Fruit fly (Drosophila melanogaster) whole organism, embryonic: ENCODE results near the gene CG8135.

Source experiments
- B-H1 ChIP-seq: fragments of 200-800 bp; sonication (Bioruptor generic); IDR thresholded peaks from 3 replicates; pipeline ENCODE4 v1.3.6; 2022; ENCODE audit warnings: missing biosample characterization, missing genetic modification characterization
- CG10543 ChIP-seq: fragments of 200-800 bp; sonication (Bioruptor generic); optimal IDR thresholded peaks from 3 replicates; lab custom pipeline; 2017; ENCODE audit warnings: missing biosample characterization, mild to moderate bottlenecking, missing genetic modification characterization, moderate library complexity
- CG15269 ChIP-seq: fragments of 200-800 bp; sonication (Bioruptor generic); optimal IDR thresholded peaks from 2 replicates; lab custom pipeline; 2018; ENCODE audit warnings: missing biosample characterization, mild to moderate bottlenecking, missing genetic modification characterization, moderate library complexity
- CG1647 ChIP-seq: fragments of 200-800 bp; sonication (Bioruptor generic); optimal IDR thresholded peaks from 3 replicates; lab custom pipeline; 2016; ENCODE audit warnings: missing biosample characterization, missing genetic modification characterization
- CG16863 ChIP-seq: fragments of 200-800 bp; sonication (Bioruptor generic); optimal IDR thresholded peaks from 3 replicates; lab custom pipeline; 2016; ENCODE audit warnings: missing biosample characterization, missing genetic modification characterization
- CG18011 ChIP-seq: fragments of 200-800 bp; sonication (Bioruptor generic); optimal IDR thresholded peaks from 2 replicates; lab custom pipeline; 2017; ENCODE audit warnings: missing biosample characterization, missing genetic modification characterization, mild to moderate bottlenecking, moderate library complexity, missing genotype
- CG18619 ChIP-seq: fragments of 200-800 bp; sonication (Bioruptor generic); optimal IDR thresholded peaks from 3 replicates; lab custom pipeline; 2017; ENCODE audit warnings: missing biosample characterization, mild to moderate bottlenecking, missing genetic modification characterization
- CG2199 ChIP-seq: fragments of 200-800 bp; sonication (Bioruptor generic); IDR thresholded peaks from 3 replicates; pipeline ENCODE4 v1.3.6; 2022; ENCODE audit warnings: missing biosample characterization, missing genetic modification characterization
- CG34422 ChIP-seq: fragments of 200-800 bp; sonication (Bioruptor generic); IDR thresholded peaks from 3 replicates; pipeline ENCODE4 v1.3.6; 2022; ENCODE audit warnings: missing biosample characterization, missing genetic modification characterization
- CG4360 ChIP-seq: fragments of 200-800 bp; sonication (Bioruptor generic); IDR thresholded peaks from 2 replicates; pipeline ENCODE4 v1.3.6; 2022; ENCODE audit warnings: missing biosample characterization, missing genetic modification characterization
- CG43689 ChIP-seq: fragments of 200-800 bp; sonication (Bioruptor generic); IDR thresholded peaks from 2 replicates; pipeline ENCODE4 v1.3.6; 2022; ENCODE audit warnings: missing biosample characterization, missing genetic modification characterization
- CG5953 ChIP-seq: fragments of 200-800 bp; sonication (Bioruptor generic); IDR thresholded peaks from 2 replicates; pipeline ENCODE4 v1.3.6; 2022; ENCODE audit warnings: missing biosample characterization, missing genetic modification characterization
- CG6683 ChIP-seq: fragments of 200-800 bp; sonication (Bioruptor generic); optimal IDR thresholded peaks from 2 replicates; lab custom pipeline; 2017; ENCODE audit warnings: missing biosample characterization, mild to moderate bottlenecking, missing genetic modification characterization, missing genetic modification reagents
- CG6689 ChIP-seq: fragments of 200-800 bp; sonication (Bioruptor generic); IDR thresholded peaks from 2 replicates; pipeline ENCODE4 v1.3.6; 2022; ENCODE audit warnings: missing biosample characterization, missing genetic modification characterization
- CG6813 ChIP-seq: fragments of 200-800 bp; sonication (Bioruptor generic); optimal IDR thresholded peaks from 2 replicates; lab custom pipeline; 2017; ENCODE audit warnings: missing biosample characterization, missing genetic modification characterization, mild to moderate bottlenecking, moderate library complexity, missing genetic modification reagents
- CG7839 ChIP-seq: fragments of 200-800 bp; sonication (Bioruptor generic); optimal IDR thresholded peaks from 3 replicates; lab custom pipeline; 2018; ENCODE audit warnings: missing biosample characterization, mild to moderate bottlenecking, missing genetic modification characterization, moderate library complexity
- CG8944 ChIP-seq: fragments of 200-800 bp; sonication (Bioruptor generic); optimal IDR thresholded peaks from 3 replicates; lab custom pipeline; 2016; ENCODE audit warnings: missing biosample characterization, missing genetic modification characterization
- CHES-1-like ChIP-seq: fragments of 200-800 bp; sonication (Bioruptor generic); optimal IDR thresholded peaks from 2 replicates; lab custom pipeline; 2016; ENCODE audit warnings: missing biosample characterization, missing genetic modification characterization
- D19A ChIP-seq: fragments of 200-800 bp; optimal IDR thresholded peaks from 3 replicates; lab custom pipeline; 2019; ENCODE audit warnings: missing biosample characterization, mild to moderate bottlenecking, missing genetic modification characterization, moderate library complexity
- Drgx ChIP-seq: fragments of 200-800 bp; sonication (Bioruptor generic); IDR thresholded peaks from 2 replicates; pipeline ENCODE4 v1.3.6; 2022; ENCODE audit warnings: missing biosample characterization, missing genetic modification characterization
- ERR ChIP-seq: fragments of 200-800 bp; sonication (Bioruptor generic); optimal IDR thresholded peaks from 2 replicates; lab custom pipeline; 2016; ENCODE audit warnings: missing biosample characterization, missing genetic modification characterization
- Gsc ChIP-seq: fragments of 200-800 bp; sonication (Bioruptor generic); IDR thresholded peaks from 2 replicates; pipeline ENCODE4 v1.3.6; 2022; ENCODE audit warnings: missing biosample characterization, missing genetic modification characterization
- Hey ChIP-seq: fragments of 200-800 bp; sonication (Bioruptor generic); optimal IDR thresholded peaks from 3 replicates; lab custom pipeline; 2018; ENCODE audit warnings: missing biosample characterization, mild to moderate bottlenecking, missing genetic modification characterization
- Hr3 ChIP-seq: fragments of 200-800 bp; sonication (Bioruptor generic); optimal IDR thresholded peaks from 3 replicates; lab custom pipeline; 2016; ENCODE audit warnings: missing biosample characterization, missing genetic modification characterization
- Hr78 ChIP-seq, 2 experiments: fragments of 200-800 bp in 1 of 2; fragments of >200 bp in 1 of 2; sonication (Bioruptor generic) in 1 of 2; optimal IDR thresholded peaks; 2 replicates each; lab custom pipeline; 2017 to 2019; ENCODE audit warnings: missing biosample characterization in 2 of 2, missing genetic modification characterization in 2 of 2, mild to moderate bottlenecking in 1 of 2, moderate library complexity in 1 of 2
- Med ChIP-seq: fragments of 200-800 bp; sonication (Bioruptor generic); peaks from one replicate; lab custom pipeline; 2016; ENCODE audit warnings: missing biosample characterization, missing genetic modification characterization, mild to moderate bottlenecking, inconsistent platforms, moderate library complexity
- Nf-YC ChIP-seq: fragments of 200-800 bp; optimal IDR thresholded peaks from 3 replicates; lab custom pipeline; 2019; ENCODE audit warnings: missing biosample characterization, mild to moderate bottlenecking, missing genetic modification characterization, moderate library complexity
- Sry-β ChIP-seq: fragments of 200-800 bp; sonication (Bioruptor generic); optimal IDR thresholded peaks from 2 replicates; lab custom pipeline; 2018; ENCODE audit warnings: missing biosample characterization, mild to moderate bottlenecking, missing genetic modification characterization, moderate library complexity
- Ssrp ChIP-seq: fragments of 200-800 bp; sonication (Bioruptor generic); optimal IDR thresholded peaks from 2 replicates; lab custom pipeline; 2018; ENCODE audit warnings: missing biosample characterization, mild to moderate bottlenecking, missing genetic modification characterization, moderate library complexity
- Taf1 ChIP-seq: fragments of 200-800 bp; sonication (Bioruptor generic); IDR thresholded peaks from 2 replicates; pipeline ENCODE4 v1.3.6; 2022; ENCODE audit warnings: missing biosample characterization, missing genetic modification characterization
- Usf ChIP-seq: fragments of 200-800 bp; sonication (Bioruptor generic); optimal IDR thresholded peaks from 2 replicates; lab custom pipeline; 2017; ENCODE audit warnings: missing genotype, missing biosample characterization, missing genetic modification characterization
- az2 ChIP-seq: fragments of 200-800 bp; sonication (Bioruptor generic); optimal IDR thresholded peaks from 3 replicates; lab custom pipeline; 2016; ENCODE audit warnings: missing biosample characterization, missing genetic modification characterization
- bbx ChIP-seq: fragments of 200-800 bp; sonication (Bioruptor generic); IDR thresholded peaks from 2 replicates; pipeline ENCODE4 v1.3.6; 2022; ENCODE audit warnings: missing biosample characterization, missing genetic modification characterization; ENCODE audit not compliant: partially characterized antibody
- cato ChIP-seq: fragments of 200-800 bp; sonication (Bioruptor generic); optimal IDR thresholded peaks from 2 replicates; lab custom pipeline; 2016; ENCODE audit warnings: missing biosample characterization, missing genetic modification characterization, borderline replicate concordance
- ci ChIP-seq: fragments of 200-800 bp; sonication (Bioruptor generic); IDR thresholded peaks from 3 replicates; pipeline ENCODE4 v1.3.6; 2022; ENCODE audit warnings: missing biosample characterization, missing genetic modification characterization
- gcm2 ChIP-seq: fragments of 200-800 bp; sonication (Bioruptor generic); optimal IDR thresholded peaks from 2 replicates; lab custom pipeline; 2016; ENCODE audit warnings: missing biosample characterization, missing genetic modification characterization
- lola ChIP-seq, 3 experiments: fragments of >200 bp in 2 of 3; fragments of 200-800 bp in 1 of 3; sonication (Bioruptor generic) in 1 of 3; optimal IDR thresholded peaks; 2 replicates each; lab custom pipeline; 2017 to 2019; ENCODE audit warnings: missing biosample characterization in 3 of 3, missing genetic modification characterization in 3 of 3, mild to moderate bottlenecking in 1 of 3, moderate library complexity in 1 of 3
- pnt ChIP-seq: fragments of 200-800 bp; sonication (Bioruptor generic); optimal IDR thresholded peaks from 3 replicates; lab custom pipeline; 2016; ENCODE audit warnings: missing biosample characterization, missing genetic modification characterization
- prd ChIP-seq, 3 experiments: fragments of >200 bp in 2 of 3; fragments of 200-800 bp in 1 of 3; sonication (Bioruptor generic) in 1 of 3; optimal IDR thresholded peaks in 2 of 3; IDR thresholded peaks in 1 of 3; 2 replicates in 2 of 3; 3 replicates in 1 of 3; pipeline versions ENCODE4 v1.3.6 to Lab custom; 2017 to 2022; ENCODE audit warnings: missing biosample characterization in 1 of 3, missing genetic modification characterization in 1 of 3
- salm ChIP-seq: fragments of 200-800 bp; sonication (Bioruptor generic); optimal IDR thresholded peaks from 2 replicates; lab custom pipeline; 2018; ENCODE audit warnings: missing biosample characterization, mild to moderate bottlenecking, missing genetic modification characterization
- scrt ChIP-seq: fragments of 200-800 bp; sonication (Bioruptor generic); optimal IDR thresholded peaks from 2 replicates; lab custom pipeline; 2018; ENCODE audit warnings: missing biosample characterization, mild to moderate bottlenecking, missing genetic modification characterization, moderate library complexity
- sens ChIP-seq: fragments of 200-800 bp; sonication (Bioruptor generic); peaks from one replicate; lab custom pipeline; 2016; ENCODE audit warnings: missing biosample characterization, missing genetic modification characterization
- tio ChIP-seq: fragments of 200-800 bp; sonication (Bioruptor generic); optimal IDR thresholded peaks from 2 replicates; lab custom pipeline; 2017; ENCODE audit warnings: missing biosample characterization, missing genetic modification characterization, inconsistent platforms
- usp ChIP-seq: fragments of >200 bp; optimal IDR thresholded peaks from 2 replicates; lab custom pipeline; 2017; ENCODE audit warnings: missing biosample characterization, missing genetic modification characterization
- zfh1 ChIP-seq: fragments of 200-800 bp; sonication (Bioruptor generic); IDR thresholded peaks from 3 replicates; pipeline ENCODE4 v1.3.6; 2022; ENCODE audit warnings: missing biosample characterization, missing genetic modification characterization

The CG8135 gene

DNA sequence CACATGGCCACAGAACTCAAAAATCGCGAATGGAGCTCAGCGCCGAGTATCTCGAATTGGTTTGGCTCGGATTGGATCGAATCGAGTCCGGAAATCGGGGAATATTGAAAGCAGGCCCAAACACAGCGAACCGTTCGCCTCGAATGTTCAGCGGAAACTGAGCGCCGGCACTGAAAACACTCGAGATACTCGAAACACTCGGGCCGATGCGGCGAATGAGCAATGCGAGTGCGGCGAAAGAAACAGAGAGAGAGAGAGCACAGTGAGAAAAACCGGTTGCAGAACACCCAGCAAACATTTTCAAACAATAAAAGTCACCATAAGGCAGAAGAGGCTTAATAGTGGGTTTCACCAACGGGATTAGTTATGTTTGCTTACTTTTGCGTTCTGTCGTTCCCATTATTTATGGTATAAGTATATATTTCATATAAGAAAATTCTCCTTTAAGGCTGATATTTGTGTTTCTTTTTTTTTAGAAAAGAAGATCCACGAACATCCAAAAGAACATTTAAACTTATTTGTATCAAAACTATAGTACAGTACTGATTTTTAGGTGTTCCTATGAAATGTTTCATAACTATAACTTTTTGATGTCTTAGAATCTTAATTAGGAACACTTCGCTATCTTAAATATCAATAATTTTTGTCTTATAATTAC, 9.7 kb upstream of the CG8135 start, which contains the start of gene FER (continued):
- TF ChIP-seq CG1647 (peak; percentile 44), CG34422 (GFP tag; lab: Robert Waterston, UW) (peak; percentile 67; the same call in 1 of the 3 replicates), CG7839 (peak; percentile 36), CG10543 (GFP tag; lab: Kevin White, UChicago) (peak; percentile 72), tio (GFP tag; lab: Kevin White, UChicago) (no peak), cato (GFP tag; lab: Kevin White, UChicago) (no peak), Nf-YC (tag; lab: Kevin White, UChicago) (peak; percentile 57), CG6683 (GFP tag; lab: Kevin White, UChicago) (no peak), bbx (GFP tag; lab: Robert Waterston, UW) (peak; percentile 80), Hr3 (no peak), Hey (no peak), ci (GFP tag; lab: Robert Waterston, UW) (peak; percentile 85), salm (tag; lab: Kevin White, UChicago) (peak; percentile 40), CG18011 (no peak), Usf (GFP tag; lab: Kevin White, UChicago) (no peak), CG5953 (GFP tag; lab: Robert Waterston, UW) (peak; percentile 22; the same call in 1 of the 2 replicates), Hr78 (GFP tag; optimal IDR thresholded peaks at IDR 0.05; lab: Kevin White, UChicago) (no peak), az2 (GFP tag; lab: Kevin White, UChicago) (no peak), lola (GFP tag; optimal IDR thresholded peaks at IDR 0.05; lab: Kevin White, UChicago) (no peak), Gsc (no peak), Taf1 (GFP tag; lab: Robert Waterston, UW) (no peak), CG2199 (no peak), ERR (GFP tag; lab: Kevin White, UChicago) (peak; percentile 36), CG8944 (GFP tag; lab: Kevin White, UChicago) (peak; percentile 21), Ssrp (tag; lab: Kevin White, UChicago) (no peak), CG15269 (tag; lab: Kevin White, UChicago) (peak; percentile 27), B-H1 (no peak), Drgx (GFP tag; lab: Robert Waterston, UW) (peak; percentile 35; the same call in 1 of the 2 replicates), CG6689 (GFP tag; lab: Robert Waterston, UW) (no peak), CG6813 (GFP tag; lab: Kevin White, UChicago) (peak; percentile 70), CG16863 (GFP tag; lab: Kevin White, UChicago) (peak; percentile 31)

- TF ChIP-seq CG18619 (GFP tag; lab: Kevin White, UChicago) = no peak
- TF ChIP-seq CG4360 (GFP tag; lab: Robert Waterston, UW) = 0 out of 2 replicates have a peak, but pooled peaks have one; percentile 11
- no peak for TF ChIP-seq usp (GFP tag; lab: Kevin White, UChicago)
- 0 out of 3 replicates have a peak, but pooled peaks have one; percentile 17 for TF ChIP-seq CG34422 (GFP tag; lab: Robert Waterston, UW)
- TF ChIP-seq prd (optimal IDR thresholded peaks at IDR 0.05; lab: Kevin White, UChicago) = no peak
- TF ChIP-seq prd (GFP tag; IDR thresholded peaks at IDR 0.05; lab: Robert Waterston, UW) = 0 out of 3 replicates have a peak, but pooled peaks have one; percentile 7
- TF ChIP-seq gcm2 (GFP tag; lab: Kevin White, UChicago) = no peak
- TF ChIP-seq sens (GFP tag; lab: Kevin White, UChicago) = peak; percentile 48
- TF ChIP-seq pnt (GFP tag; lab: Kevin White, UChicago) = no peak
- TF ChIP-seq Med (GFP tag; lab: Kevin White, UChicago) = peak; percentile 69
- TF ChIP-seq CHES-1-like (GFP tag; lab: Kevin White, UChicago) = no peak
- peak; percentile 11 for TF ChIP-seq D19A (tag; lab: Kevin White, UChicago)
- peak; percentile 57; the same call in 1 of the 3 replicates for TF ChIP-seq CG2199
- TF ChIP-seq CG43689 (GFP tag; lab: Robert Waterston, UW) = 0 out of 2 replicates have a peak, but pooled peaks have one; percentile 6
- peak; percentile 53 for TF ChIP-seq scrt (GFP tag; lab: Kevin White, UChicago)
- no peak for TF ChIP-seq zfh1
- no peak for TF ChIP-seq Sry-β (GFP tag; lab: Kevin White, UChicago)
These were observed 8.2 kb upstream of the CG8135 start for dm6 chr3R:9395998-9396397.
